Fruit fly (Drosophila melanogaster): ENCODE results near the gene CG14625.

CG14625 gene

dm6 chrX:1199246-1199645 lies at the start of gene CG14625:
Gene CG14625 (plus strand): TSS chrX:1199546.
- TF ChIP-seq CG8478 (optimal IDR thresholded peaks at IDR 0.05) (no peak), CTCF (optimal IDR thresholded peaks at IDR 0.05) (no peak)

- no peak for TF ChIP-seq CG8478 (optimal IDR thresholded peaks at IDR 0.05)
Measured at dm6 chrX:1161913-1162439, 37.4 kb upstream of the CG14625 start, which contains the start of gene eIF4E7. Gene eIF4E7 (minus strand): TSS chrX:1162389.

- no peak for TF ChIP-seq CTCF (optimal IDR thresholded peaks at IDR 0.05)
- no peak for TF ChIP-seq CG8478 (optimal IDR thresholded peaks at IDR 0.05)
Measured at dm6 chrX:1170117-1170878, 29.0 kb upstream of the CG14625 start, which contains the start of gene CG11378. Gene CG11378 (plus strand): TSS chrX:1170828.

dm6 chrX:1171018-1171417 lies 28.3 kb upstream of the CG14625 start:
- TF ChIP-seq CG8478 (optimal IDR thresholded peaks at IDR 0.05) (no peak), CTCF (optimal IDR thresholded peaks at IDR 0.05) (no peak)

dm6 chrX:1172756-1173422 lies 26.5 kb upstream of the CG14625 start:
- TF ChIP-seq CG8478 (optimal IDR thresholded peaks at IDR 0.05) (no peak), CTCF (optimal IDR thresholded peaks at IDR 0.05) (no peak)

- TF ChIP-seq CG8478 (optimal IDR thresholded peaks at IDR 0.05) (no peak), CTCF (optimal IDR thresholded peaks at IDR 0.05) (no peak)
Measured at dm6 chrX:1173564-1173963, 25.8 kb upstream of the CG14625 start.

dm6 chrX:1175993-1176392 lies 23.4 kb upstream of the CG14625 start, which contains the start of gene CG11384:
Gene CG11384 (minus strand): TSS chrX:1176035.
- TF ChIP-seq CG8478 (optimal IDR thresholded peaks at IDR 0.05) (no peak), CTCF (optimal IDR thresholded peaks at IDR 0.05) (no peak)

dm6 chrX:1179865-1180264 lies 19.5 kb upstream of the CG14625 start, which contains the start of gene CG11379:
Gene CG11379 (plus strand): TSS chrX:1180165.
- no peak for TF ChIP-seq CTCF (optimal IDR thresholded peaks at IDR 0.05)
- TF ChIP-seq CG8478 (optimal IDR thresholded peaks at IDR 0.05), result no peak

dm6 chrX:1180865-1181264 lies 18.5 kb upstream of the CG14625 start:
- TF ChIP-seq CG8478 (optimal IDR thresholded peaks at IDR 0.05) (no peak), CTCF (optimal IDR thresholded peaks at IDR 0.05) (no peak)

- TF ChIP-seq CTCF (optimal IDR thresholded peaks at IDR 0.05) (no peak), CG8478 (optimal IDR thresholded peaks at IDR 0.05) (no peak)
Measured at dm6 chrX:1181320-1181719, 18.0 kb upstream of the CG14625 start, which contains the start of gene CG14627. Gene CG14627 (plus strand): TSS chrX:1181620.

dm6 chrX:1183742-1184141 lies 15.6 kb upstream of the CG14625 start:
- TF ChIP-seq CTCF (optimal IDR thresholded peaks at IDR 0.05), result no peak
- no peak for TF ChIP-seq CG8478 (optimal IDR thresholded peaks at IDR 0.05)

- no peak for TF ChIP-seq CG8478 (optimal IDR thresholded peaks at IDR 0.05)
- no peak for TF ChIP-seq CTCF (optimal IDR thresholded peaks at IDR 0.05)
Measured at dm6 chrX:1184478-1184877, 14.9 kb upstream of the CG14625 start, which contains the start of gene CG14626. Gene CG14626 (plus strand): TSS chrX:1184778.

dm6 chrX:1191008-1191407 lies 8.3 kb upstream of the CG14625 start, which contains the start of gene CG11380:
Gene CG11380 (plus strand): TSS chrX:1191308.
- TF ChIP-seq CTCF (optimal IDR thresholded peaks at IDR 0.05) (no peak), CG8478 (optimal IDR thresholded peaks at IDR 0.05) (no peak)

- TF ChIP-seq CG8478 (optimal IDR thresholded peaks at IDR 0.05), result no peak
- no peak for TF ChIP-seq CTCF (optimal IDR thresholded peaks at IDR 0.05)
Measured at dm6 chrX:1197862-1198261, 1.5 kb upstream of the CG14625 start.

dm6 chrX:1203477-1203876 lies 4.1 kb downstream of the CG14625 start, which contains the start of gene CG11381:
Gene CG11381 (plus strand): TSS chrX:1203777.
- no peak for TF ChIP-seq CG8478 (optimal IDR thresholded peaks at IDR 0.05)
- TF ChIP-seq CTCF (optimal IDR thresholded peaks at IDR 0.05), result no peak

Data from S2 (cell line).